Worm (Caenorhabditis elegans) whole organism, late embryonic: Measurements from ENCODE around the gene uaf-2.
A peak's percentile ranks its signal among the peaks of the same experiment; 100 is the strongest.

Experiments used
- C08G9.2 ChIP-seq: sonication (generic microtip); optimal IDR thresholded peaks from 2 replicates; lab custom pipeline; 2016; ENCODE audit warnings: mild to moderate bottlenecking, missing genetic modification characterization, moderate library complexity, missing compliant biosample characterization
- K02D7.2 ChIP-seq: sonication (generic microtip); optimal IDR thresholded peaks from 2 replicates; lab custom pipeline; 2017; ENCODE audit warnings: mild to moderate bottlenecking, missing genetic modification characterization, missing compliant biosample characterization
- T23F11.4 ChIP-seq: fragments of 200-800 bp; sonication (Bioruptor generic); optimal IDR thresholded peaks from 2 replicates; lab custom pipeline; 2018; ENCODE audit warnings: mild to moderate bottlenecking, missing genetic modification characterization, missing compliant biosample characterization
- Y22D7AL.16 ChIP-seq: sonication (generic microtip); optimal IDR thresholded peaks from 2 replicates; lab custom pipeline; 2016; ENCODE audit warnings: missing genetic modification characterization, missing compliant biosample characterization
- ahr-1 ChIP-seq: sonication (generic microtip); optimal IDR thresholded peaks from 2 replicates; lab custom pipeline; 2016; ENCODE audit warnings: missing genetic modification characterization, missing compliant biosample characterization
- ama-1 ChIP-seq: fragments of 150-350 bp; optimal IDR thresholded peaks from 2 replicates; lab custom pipeline; 2014
- ceh-14 ChIP-seq: sonication (generic microtip); optimal IDR thresholded peaks from 2 replicates; lab custom pipeline; 2016; ENCODE audit warnings: missing genotype, missing genetic modification characterization, missing compliant biosample characterization
- ceh-18 ChIP-seq: sonication (generic microtip); optimal IDR thresholded peaks from 2 replicates; lab custom pipeline; 2016; ENCODE audit warnings: missing genetic modification characterization, missing compliant biosample characterization
- ceh-19 ChIP-seq: fragments of 200-800 bp; sonication (Bioruptor generic); optimal IDR thresholded peaks from 2 replicates; lab custom pipeline; 2018; ENCODE audit warnings: mild to moderate bottlenecking, missing genetic modification characterization, missing compliant biosample characterization
- ceh-2 ChIP-seq: sonication (generic microtip); optimal IDR thresholded peaks from 2 replicates; lab custom pipeline; 2016; ENCODE audit warnings: missing genotype, missing genetic modification characterization, missing compliant biosample characterization
- ceh-22 ChIP-seq: sonication (generic microtip); optimal IDR thresholded peaks from 2 replicates; lab custom pipeline; 2017; ENCODE audit warnings: missing biosample characterization, missing genetic modification characterization
- ceh-30 ChIP-seq: fragments of 150-350 bp; optimal IDR thresholded peaks from 2 replicates; lab custom pipeline; 2014; ENCODE audit warnings: missing biosample characterization, missing genetic modification characterization
- ceh-31 ChIP-seq: sonication (generic microtip); optimal IDR thresholded peaks from 2 replicates; lab custom pipeline; 2016; ENCODE audit warnings: missing genetic modification characterization, missing compliant biosample characterization
- ceh-48 ChIP-seq: sonication (generic microtip); optimal IDR thresholded peaks from 2 replicates; lab custom pipeline; 2016; ENCODE audit warnings: missing genetic modification characterization, inconsistent platforms, missing compliant biosample characterization
- ceh-9 ChIP-seq: sonication (generic microtip); optimal IDR thresholded peaks from 2 replicates; lab custom pipeline; 2016; ENCODE audit warnings: mild to moderate bottlenecking, missing genetic modification characterization, inconsistent platforms, missing compliant biosample characterization
- che-1 ChIP-seq: sonication (generic microtip); optimal IDR thresholded peaks from 2 replicates; lab custom pipeline; 2016; ENCODE audit warnings: mild to moderate bottlenecking, missing genetic modification characterization, missing compliant biosample characterization
- dmd-4 ChIP-seq: sonication (generic microtip); optimal IDR thresholded peaks from 2 replicates; lab custom pipeline; 2016; ENCODE audit warnings: borderline replicate concordance, missing genetic modification characterization, missing compliant biosample characterization
- dve-1 ChIP-seq: sonication (generic microtip); optimal IDR thresholded peaks from 2 replicates; lab custom pipeline; 2017; ENCODE audit warnings: antibody characterized with exemption, mild to moderate bottlenecking, missing genetic modification characterization, missing compliant biosample characterization
- elt-2 ChIP-seq: sonication (generic microtip); optimal IDR thresholded peaks from 2 replicates; lab custom pipeline; 2016; ENCODE audit warnings: missing genetic modification reagents, missing genetic modification characterization, missing compliant biosample characterization
- elt-4 ChIP-seq: sonication (generic microtip); optimal IDR thresholded peaks from 2 replicates; lab custom pipeline; 2016; ENCODE audit warnings: missing genetic modification characterization, missing compliant biosample characterization
- ets-4 ChIP-seq: sonication (generic microtip); optimal IDR thresholded peaks from 2 replicates; lab custom pipeline; 2016; ENCODE audit warnings: missing genetic modification characterization, missing compliant biosample characterization
- eyg-1 ChIP-seq: sonication (generic microtip); optimal IDR thresholded peaks from 2 replicates; lab custom pipeline; 2016; ENCODE audit warnings: missing genotype, missing genetic modification characterization, missing compliant biosample characterization
- gmeb-2 ChIP-seq: sonication (generic microtip); optimal IDR thresholded peaks from 2 replicates; lab custom pipeline; 2016; ENCODE audit warnings: missing genetic modification characterization, inconsistent platforms, missing compliant biosample characterization
- hlh-13 ChIP-seq: fragments of 200-800 bp; sonication (Bioruptor generic); optimal IDR thresholded peaks from 2 replicates; lab custom pipeline; 2018; ENCODE audit warnings: mild to moderate bottlenecking, missing genetic modification characterization, missing compliant biosample characterization
- hlh-30 ChIP-seq: sonication (generic microtip); optimal IDR thresholded peaks from 2 replicates; lab custom pipeline; 2017; ENCODE audit warnings: antibody characterized with exemption, missing genetic modification characterization, missing compliant biosample characterization; ENCODE audit not compliant: insufficient read depth
- hlh-8 ChIP-seq: sonication (generic microtip); optimal IDR thresholded peaks from 2 replicates; lab custom pipeline; 2016; ENCODE audit warnings: missing genotype, missing genetic modification characterization, missing compliant biosample characterization
- lin-11 ChIP-seq: fragments of 200-800 bp; sonication (Bioruptor generic); optimal IDR thresholded peaks from 2 replicates; lab custom pipeline; 2018; ENCODE audit warnings: mild to moderate bottlenecking, missing genetic modification characterization, missing compliant biosample characterization
- nfya-1 ChIP-seq: sonication (generic microtip); optimal IDR thresholded peaks from 2 replicates; lab custom pipeline; 2017; ENCODE audit warnings: missing genetic modification characterization, mild to moderate bottlenecking, missing compliant biosample characterization, antibody characterized with exemption, moderate library complexity
- nhr-11 ChIP-seq: fragments of 150-350 bp; optimal IDR thresholded peaks from 2 replicates; lab custom pipeline; 2014; ENCODE audit warnings: missing biosample characterization, missing genetic modification characterization
- nhr-232 ChIP-seq: sonication (generic microtip); optimal IDR thresholded peaks from 2 replicates; lab custom pipeline; 2016; ENCODE audit warnings: missing genetic modification characterization, missing compliant biosample characterization
- npax-4 ChIP-seq: sonication (generic microtip); optimal IDR thresholded peaks from 2 replicates; lab custom pipeline; 2016; ENCODE audit warnings: missing genetic modification characterization, missing compliant biosample characterization
- odd-2 ChIP-seq: sonication (generic microtip); optimal IDR thresholded peaks from 2 replicates; lab custom pipeline; 2017; ENCODE audit warnings: antibody characterized with exemption, mild to moderate bottlenecking, missing genetic modification characterization, missing compliant biosample characterization
- pag-3 ChIP-seq: sonication (generic microtip); optimal IDR thresholded peaks from 2 replicates; lab custom pipeline; 2016; ENCODE audit warnings: missing compliant biosample characterization, missing genetic modification characterization, borderline replicate concordance
- pax-1 ChIP-seq: fragments of 150-350 bp; optimal IDR thresholded peaks from 2 replicates; lab custom pipeline; 2014; ENCODE audit warnings: missing biosample characterization, missing genetic modification characterization
- pha-2 ChIP-seq: sonication (generic microtip); optimal IDR thresholded peaks from 2 replicates; lab custom pipeline; 2017; ENCODE audit warnings: mild to moderate bottlenecking, missing genetic modification characterization, missing compliant biosample characterization
- pha-4 ChIP-seq: fragments of 150-350 bp; optimal IDR thresholded peaks from 2 replicates; lab custom pipeline; 2018; ENCODE audit warnings: missing biosample characterization, missing genetic modification reagents, missing genetic modification characterization
- pqm-1 ChIP-seq: sonication (generic microtip); optimal IDR thresholded peaks from 2 replicates; lab custom pipeline; 2016; ENCODE audit warnings: missing genetic modification characterization, missing compliant biosample characterization
- pros-1 ChIP-seq: fragments of 150-350 bp; optimal IDR thresholded peaks from 2 replicates; lab custom pipeline; 2014; ENCODE audit warnings: missing biosample characterization, missing genetic modification reagents, missing genetic modification characterization
- rnt-1 ChIP-seq: sonication (generic microtip); optimal IDR thresholded peaks from 2 replicates; lab custom pipeline; 2016; ENCODE audit warnings: missing genetic modification characterization, missing compliant biosample characterization
- sdc-2 ChIP-seq: sonication (generic microtip); optimal IDR thresholded peaks from 2 replicates; lab custom pipeline; 2016; ENCODE audit warnings: missing genotype, missing genetic modification characterization, missing compliant biosample characterization
- sox-2 ChIP-seq: fragments of 200-800 bp; sonication (Bioruptor generic); IDR thresholded peaks from 2 replicates; pipeline ENCODE4 v1.3.6; 2022; ENCODE audit warnings: missing genetic modification reagents, missing genetic modification characterization, missing compliant biosample characterization
- sox-4 ChIP-seq: sonication (generic microtip); optimal IDR thresholded peaks from 2 replicates; lab custom pipeline; 2017; ENCODE audit warnings: mild to moderate bottlenecking, missing genetic modification characterization, inconsistent platforms, missing compliant biosample characterization
- syd-9 ChIP-seq: sonication (generic microtip); optimal IDR thresholded peaks from 2 replicates; lab custom pipeline; 2016; ENCODE audit warnings: mild to moderate bottlenecking, missing genetic modification characterization, moderate library complexity, missing compliant biosample characterization
- ttx-3 ChIP-seq: sonication (generic microtip); optimal IDR thresholded peaks from 2 replicates; lab custom pipeline; 2016; ENCODE audit warnings: missing genetic modification reagents, missing genetic modification characterization, missing compliant biosample characterization
- unc-3 ChIP-seq, 2 experiments: fragments of 200-800 bp in 1 of 2; sonication (Bioruptor generic) in 1 of 2; sonication (generic microtip) in 1 of 2; conservative IDR thresholded peaks in 1 of 2; optimal IDR thresholded peaks in 1 of 2; 2 replicates each; pipeline versions ENCODE4 v1.3.6 to Lab custom; 2016 to 2022; ENCODE audit warnings: missing compliant biosample characterization in 2 of 2, missing genetic modification characterization in 2 of 2, missing genetic modification reagents in 1 of 2
- unc-55 ChIP-seq: sonication (generic microtip); optimal IDR thresholded peaks from 2 replicates; lab custom pipeline; 2017; ENCODE audit warnings: missing biosample characterization, missing genetic modification reagents, missing genetic modification characterization
- unc-86 ChIP-seq: sonication (generic microtip); optimal IDR thresholded peaks from 2 replicates; lab custom pipeline; 2016; ENCODE audit warnings: missing genetic modification characterization, missing compliant biosample characterization
- zip-5 ChIP-seq: sonication (generic microtip); optimal IDR thresholded peaks from 2 replicates; lab custom pipeline; 2016; ENCODE audit warnings: missing genetic modification characterization, missing compliant biosample characterization
- ztf-16 ChIP-seq: sonication (generic microtip); optimal IDR thresholded peaks from 2 replicates; lab custom pipeline; 2017; ENCODE audit warnings: missing genetic modification characterization, missing compliant biosample characterization

The uaf-2 gene

ce11 chrIV:17108200-17108599 lies 10.4 kb downstream of the uaf-2 start (continued):
- TF ChIP-seq pag-3 (tag; lab: Kevin White, UChicago) (no peak), ceh-48 (no peak), odd-2 (tag; lab: Kevin White, UChicago) (no peak), che-1 (no peak), sox-2 (GFP tag; lab: Robert Waterston, UW) (no peak), ceh-9 (no peak), ttx-3 (tag; lab: Kevin White, UChicago) (no peak), hlh-13 (GFP tag; lab: Kevin White, UChicago) (no peak), ama-1 (lab: Kevin White, UChicago) (no peak), C08G9.2 (tag; lab: Kevin White, UChicago) (peak; percentile 78), lin-11 (tag; lab: Kevin White, UChicago) (no peak), syd-9 (tag; lab: Kevin White, UChicago) (no peak), ceh-18 (tag; lab: Kevin White, UChicago) (no peak), ceh-22 (no peak), zip-5 (tag; lab: Kevin White, UChicago) (peak; percentile 80), sox-4 (tag; lab: Kevin White, UChicago) (no peak), eyg-1 (tag; lab: Kevin White, UChicago) (no peak), dmd-4 (peak; percentile 16), unc-86 (no peak), Y22D7AL.16 (no peak), nhr-232 (tag; lab: Kevin White, UChicago) (no peak), pha-4 (no peak), pros-1 (tag; lab: Kevin White, UChicago) (no peak), hlh-30 (no peak), nfya-1 (tag; lab: Kevin White, UChicago) (no peak), ceh-14 (tag; lab: Kevin White, UChicago) (no peak), ahr-1 (tag; lab: Kevin White, UChicago) (peak; percentile 57), npax-4 (tag; lab: Kevin White, UChicago) (no peak), ets-4 (tag; lab: Kevin White, UChicago) (peak; percentile 46), ceh-31 (tag; lab: Kevin White, UChicago) (peak; percentile 76), hlh-8 (tag; lab: Kevin White, UChicago) (peak; percentile 56), elt-4 (tag; lab: Kevin White, UChicago) (no peak), ceh-19 (GFP tag; lab: Kevin White, UChicago) (no peak), rnt-1 (tag; lab: Kevin White, UChicago) (peak; percentile 54), nhr-11 (no peak), pqm-1 (tag; lab: Kevin White, UChicago) (no peak), ceh-2 (peak; percentile 71), sdc-2 (no peak), pha-2 (tag; lab: Kevin White, UChicago) (no peak), pax-1 (no peak), elt-2 (tag; lab: Kevin White, UChicago) (peak; percentile 52), dve-1 (tag; lab: Kevin White, UChicago) (no peak), unc-55 (no peak), ceh-30 (no peak)

DNA sequence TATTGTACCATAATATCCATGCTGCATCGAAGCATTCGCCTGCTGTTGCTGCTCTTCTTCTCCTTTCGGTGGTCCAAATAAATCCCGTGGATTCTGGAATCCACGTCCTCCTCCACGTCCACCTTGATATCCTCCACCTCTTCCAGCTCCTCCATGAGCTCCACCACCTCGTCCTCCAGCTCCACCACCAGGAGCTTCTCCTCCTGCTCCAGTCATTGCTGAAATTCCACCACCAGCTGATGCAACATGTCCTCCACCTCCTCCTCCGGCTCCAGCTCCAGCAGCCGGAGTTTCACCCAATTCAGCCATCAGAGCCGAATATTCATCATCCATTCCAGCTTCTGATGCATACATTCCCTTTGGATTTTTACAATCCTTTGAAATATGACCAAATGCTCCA lies 13.0 kb downstream of the uaf-2 start:
- no peak for TF ChIP-seq Y22D7AL.16
- TF ChIP-seq unc-86: no peak
- no peak for TF ChIP-seq ceh-31 (tag; lab: Kevin White, UChicago)
- TF ChIP-seq T23F11.4 (GFP tag; lab: Kevin White, UChicago): no peak
- TF ChIP-seq dmd-4: no peak
- TF ChIP-seq ztf-16 (tag; lab: Kevin White, UChicago): no peak
- TF ChIP-seq unc-3 (GFP tag; conservative IDR thresholded peaks at IDR 0.05; lab: Robert Waterston, UW): no peak
- TF ChIP-seq unc-3 (tag; optimal IDR thresholded peaks at IDR 0.05; lab: Kevin White, UChicago): no peak
- no peak for TF ChIP-seq ceh-30
- no peak for TF ChIP-seq nfya-1 (tag; lab: Kevin White, UChicago)
- no peak for TF ChIP-seq K02D7.2
- no peak for TF ChIP-seq sdc-2
- TF ChIP-seq gmeb-2 (tag; lab: Kevin White, UChicago): no peak
- no peak for TF ChIP-seq ceh-2
